Worm (Caenorhabditis elegans) whole organism, L4 larva: ENCODE data around the gene zfp-2.

ENCODE experiments used
- F10B5.3 ChIP-seq: sonication (generic microtip); optimal IDR thresholded peaks from 2 replicates; lab custom pipeline; 2016; ENCODE audit warnings: mild to moderate bottlenecking, missing genetic modification characterization, missing compliant biosample characterization
- F26F4.8 ChIP-seq: fragments of 200-800 bp; sonication (Bioruptor generic); conservative IDR thresholded peaks from 2 replicates; pipeline ENCODE4 v1.3.6; 2022; ENCODE audit warnings: missing genetic modification characterization, missing compliant biosample characterization
- F49E8.2 ChIP-seq: sonication (generic microtip); optimal IDR thresholded peaks from 2 replicates; lab custom pipeline; 2016; ENCODE audit warnings: missing compliant biosample characterization, mild to moderate bottlenecking, missing genetic modification characterization, borderline replicate concordance
- T26A8.4 ChIP-seq: fragments of 200-800 bp; sonication (Bioruptor generic); IDR thresholded peaks from 2 replicates; pipeline ENCODE4 v1.3.6; 2022; ENCODE audit warnings: missing genetic modification characterization, missing compliant biosample characterization
- Y105C5A.15 ChIP-seq: fragments of 200-800 bp; sonication (Bioruptor generic); IDR thresholded peaks from 2 replicates; pipeline ENCODE4 v1.3.6; 2022; ENCODE audit warnings: missing genetic modification characterization, missing compliant biosample characterization
- ZK546.5 ChIP-seq, 2 experiments: sonication (generic microtip); optimal IDR thresholded peaks; 2 replicates each; lab custom pipeline; 2017; ENCODE audit warnings: missing biosample characterization in 2 of 2, missing genetic modification characterization in 2 of 2
- aha-1 ChIP-seq: fragments of 150-350 bp; peaks from one replicate; lab custom pipeline; 2014; ENCODE audit warnings: missing biosample characterization, missing genetic modification characterization
- arid-1 ChIP-seq: fragments of 200-800 bp; sonication (Bioruptor generic); conservative IDR thresholded peaks from 2 replicates; pipeline ENCODE4 v1.3.6; 2022; ENCODE audit warnings: missing genetic modification reagents, missing genetic modification characterization, missing compliant biosample characterization
- attf-4 ChIP-seq: sonication (generic microtip); optimal IDR thresholded peaks from 3 replicates; lab custom pipeline; 2017; ENCODE audit warnings: missing biosample characterization, missing genetic modification characterization
- ceh-20 ChIP-seq: fragments of 200-800 bp; sonication (Bioruptor generic); IDR thresholded peaks from 2 replicates; pipeline ENCODE4 v1.3.6; 2022; ENCODE audit warnings: missing genetic modification reagents, missing genetic modification characterization, missing compliant biosample characterization
- ceh-28 ChIP-seq: fragments of 150-350 bp; optimal IDR thresholded peaks from 2 replicates; lab custom pipeline; 2014; ENCODE audit warnings: missing biosample characterization, missing genetic modification reagents, missing genetic modification characterization
- ceh-44 ChIP-seq: fragments of 200-800 bp; sonication (Bioruptor generic); IDR thresholded peaks from 2 replicates; pipeline ENCODE4 v1.3.6; 2022; ENCODE audit warnings: missing genetic modification reagents, missing genetic modification characterization, missing compliant biosample characterization
- ceh-62 ChIP-seq: sonication (generic microtip); optimal IDR thresholded peaks from 2 replicates; lab custom pipeline; 2017; ENCODE audit warnings: missing biosample characterization, missing genetic modification characterization
- ceh-82 ChIP-seq: sonication (generic microtip); optimal IDR thresholded peaks from 2 replicates; lab custom pipeline; 2017; ENCODE audit warnings: missing biosample characterization, missing genetic modification characterization
- cey-2 ChIP-seq: sonication (generic microtip); optimal IDR thresholded peaks from 3 replicates; lab custom pipeline; 2017; ENCODE audit warnings: missing genetic modification characterization, mild to moderate bottlenecking, missing compliant biosample characterization, antibody characterized with exemption, borderline replicate concordance; ENCODE audit not compliant: insufficient read depth
- daf-16 ChIP-seq, 3 experiments: sonication (generic microtip); optimal IDR thresholded peaks; 2 replicates each; lab custom pipeline; 2016 to 2017; ENCODE audit warnings: missing genetic modification characterization in 3 of 3, missing genetic modification reagents in 3 of 3, mild to moderate bottlenecking in 2 of 3, missing compliant biosample characterization in 2 of 3, missing biosample characterization in 1 of 3, moderate library complexity in 1 of 3
- daf-19 ChIP-seq: fragments of 200-800 bp; sonication (Bioruptor generic); conservative IDR thresholded peaks from 2 replicates; pipeline ENCODE4 v1.3.6; 2022; ENCODE audit warnings: missing genetic modification characterization, missing compliant biosample characterization
- daf-8 ChIP-seq: fragments of 200-800 bp; sonication (Bioruptor generic); IDR thresholded peaks from 2 replicates; pipeline ENCODE4 v1.3.6; 2022; ENCODE audit warnings: missing genetic modification characterization, missing compliant biosample characterization
- dmd-6 ChIP-seq: fragments of 200-800 bp; sonication (Bioruptor generic); IDR thresholded peaks from 2 replicates; pipeline ENCODE4 v1.3.6; 2022; ENCODE audit warnings: missing genetic modification reagents, missing genetic modification characterization, missing compliant biosample characterization
- dmd-9 ChIP-seq: fragments of 200-800 bp; sonication (Bioruptor generic); IDR thresholded peaks from 2 replicates; pipeline ENCODE4 v1.3.6; 2022; ENCODE audit warnings: missing genetic modification reagents, missing genetic modification characterization, missing compliant biosample characterization
- dpl-1 ChIP-seq: fragments of 150-350 bp; optimal IDR thresholded peaks from 2 replicates; lab custom pipeline; 2014; ENCODE audit warnings: missing biosample characterization, missing genetic modification reagents, missing genetic modification characterization
- duxl-1 ChIP-seq: sonication (generic microtip); optimal IDR thresholded peaks from 2 replicates; lab custom pipeline; 2016; ENCODE audit warnings: mild to moderate bottlenecking, missing genetic modification characterization, moderate library complexity, missing compliant biosample characterization; ENCODE audit not compliant: poor library complexity
- dve-1 ChIP-seq: sonication (generic microtip); optimal IDR thresholded peaks from 2 replicates; lab custom pipeline; 2017; ENCODE audit warnings: antibody characterized with exemption, mild to moderate bottlenecking, missing genetic modification characterization, missing compliant biosample characterization; ENCODE audit not compliant: insufficient read depth
- egl-27 ChIP-seq: sonication (generic microtip); optimal IDR thresholded peaks from 3 replicates; lab custom pipeline; 2017; ENCODE audit warnings: missing biosample characterization, missing genetic modification reagents, missing genetic modification characterization
- hif-1 ChIP-seq, 2 experiments: sonication (generic microtip); optimal IDR thresholded peaks; 2 replicates each; lab custom pipeline; 2016 to 2017; ENCODE audit warnings: missing compliant biosample characterization in 2 of 2, missing genetic modification characterization in 2 of 2, missing genetic modification reagents in 2 of 2, missing genotype in 2 of 2, mild to moderate bottlenecking in 1 of 2
- hlh-11 ChIP-seq: fragments of 200-800 bp; sonication (Bioruptor generic); optimal IDR thresholded peaks from 2 replicates; lab custom pipeline; 2018; ENCODE audit warnings: mild to moderate bottlenecking, missing genetic modification characterization, missing compliant biosample characterization
- hlh-30 ChIP-seq: sonication (generic microtip); optimal IDR thresholded peaks from 2 replicates; lab custom pipeline; 2017; ENCODE audit warnings: antibody characterized with exemption, mild to moderate bottlenecking, missing genetic modification characterization, missing compliant biosample characterization; ENCODE audit not compliant: insufficient read depth
- hmg-1.1 ChIP-seq: fragments of 200-800 bp; sonication (Bioruptor generic); IDR thresholded peaks from 2 replicates; pipeline ENCODE4 v1.3.6; 2022; ENCODE audit warnings: missing genetic modification reagents, missing genetic modification characterization, missing compliant biosample characterization
- lin-13 ChIP-seq: fragments of 150-350 bp; optimal IDR thresholded peaks from 2 replicates; lab custom pipeline; 2014; ENCODE audit warnings: missing biosample characterization, missing genetic modification reagents, missing genetic modification characterization
- lin-29 ChIP-seq: fragments of 200-800 bp; sonication (Bioruptor generic); IDR thresholded peaks from 2 replicates; pipeline ENCODE4 v1.3.6; 2022; ENCODE audit warnings: missing genetic modification reagents, missing genetic modification characterization, missing compliant biosample characterization
- lsy-2 ChIP-seq, 2 experiments: fragments of 150-350 bp in 1 of 2; sonication (generic microtip) in 1 of 2; optimal IDR thresholded peaks; 2 replicates each; lab custom pipeline; 2014 to 2017; ENCODE audit warnings: missing biosample characterization in 2 of 2, missing genetic modification characterization in 2 of 2
- madf-9 ChIP-seq: fragments of 200-800 bp; sonication (Bioruptor generic); conservative IDR thresholded peaks from 2 replicates; pipeline ENCODE4 v1.3.6; 2022; ENCODE audit warnings: missing genetic modification reagents, missing genetic modification characterization, missing compliant biosample characterization
- mdl-1 ChIP-seq, 2 experiments: fragments of 150-350 bp in 1 of 2; sonication (generic microtip) in 1 of 2; optimal IDR thresholded peaks; 2 replicates each; lab custom pipeline; 2014 to 2017; ENCODE audit warnings: missing biosample characterization in 2 of 2, missing genetic modification characterization in 2 of 2
- mdt-29 ChIP-seq: fragments of 200-800 bp; sonication (Bioruptor generic); IDR thresholded peaks from 2 replicates; pipeline ENCODE4 v1.3.6; 2022; ENCODE audit warnings: missing genetic modification reagents, missing genetic modification characterization, missing compliant biosample characterization
- mep-1 ChIP-seq: fragments of 150-350 bp; sonication (generic microtip); optimal IDR thresholded peaks from 3 replicates; lab custom pipeline; 2014; ENCODE audit warnings: missing biosample characterization, missing genetic modification characterization
- mxl-3 ChIP-seq: fragments of 200-800 bp; sonication (Bioruptor generic); optimal IDR thresholded peaks from 2 replicates; lab custom pipeline; 2018; ENCODE audit warnings: mild to moderate bottlenecking, missing genetic modification characterization, missing compliant biosample characterization
- nhr-11 ChIP-seq: fragments of 150-350 bp; optimal IDR thresholded peaks from 2 replicates; lab custom pipeline; 2014; ENCODE audit warnings: missing biosample characterization, missing genetic modification characterization
- nhr-237 ChIP-seq: sonication (generic microtip); optimal IDR thresholded peaks from 2 replicates; lab custom pipeline; 2017; ENCODE audit warnings: missing biosample characterization, missing genetic modification characterization
- nhr-25 ChIP-seq: sonication (generic microtip); optimal IDR thresholded peaks from 2 replicates; lab custom pipeline; 2017; ENCODE audit warnings: missing genetic modification characterization, mild to moderate bottlenecking, missing compliant biosample characterization, antibody characterized with exemption, moderate library complexity, borderline replicate concordance; ENCODE audit not compliant: insufficient read depth
- nhr-28 ChIP-seq: fragments of 150-350 bp; optimal IDR thresholded peaks from 2 replicates; lab custom pipeline; 2014; ENCODE audit warnings: missing biosample characterization, missing genetic modification characterization
- nhr-41 ChIP-seq: fragments of 200-800 bp; sonication (Bioruptor generic); IDR thresholded peaks from 2 replicates; pipeline ENCODE4 v1.3.6; 2022; ENCODE audit warnings: missing genetic modification reagents, missing genetic modification characterization, missing compliant biosample characterization
- rbr-2 ChIP-seq: sonication (generic microtip); optimal IDR thresholded peaks from 2 replicates; lab custom pipeline; 2016; ENCODE audit warnings: missing genotype, missing genetic modification characterization, missing compliant biosample characterization
- saeg-2 ChIP-seq: fragments of 200-800 bp; sonication (Bioruptor generic); IDR thresholded peaks from 2 replicates; pipeline ENCODE4 v1.3.6; 2022; ENCODE audit warnings: missing genetic modification reagents, missing genetic modification characterization, missing compliant biosample characterization
- snpc-1.2 ChIP-seq: fragments of 200-800 bp; sonication (Bioruptor generic); IDR thresholded peaks from 2 replicates; pipeline ENCODE4 v1.3.6; 2022; ENCODE audit warnings: missing genetic modification reagents, missing genetic modification characterization, missing compliant biosample characterization
- unc-130 ChIP-seq: sonication (generic microtip); optimal IDR thresholded peaks from 2 replicates; lab custom pipeline; 2016; ENCODE audit warnings: missing genetic modification reagents, missing genetic modification characterization, missing compliant biosample characterization
- unc-62 ChIP-seq, 3 experiments: fragments of 150-350 bp in 1 of 3; sonication (generic microtip); optimal IDR thresholded peaks in 2 of 3; peaks in 1 of 3; 1 replicate in 1 of 3; 2 replicates in 2 of 3; lab custom pipeline; 2014 to 2017; ENCODE audit warnings: missing biosample characterization in 3 of 3, missing genetic modification characterization in 3 of 3, missing genetic modification reagents in 3 of 3, missing genotype in 1 of 3
- zag-1 ChIP-seq: fragments of 150-350 bp; optimal IDR thresholded peaks from 2 replicates; lab custom pipeline; 2014; ENCODE audit warnings: missing biosample characterization, missing genetic modification characterization
- zip-2 ChIP-seq: fragments of 150-350 bp; optimal IDR thresholded peaks from 2 replicates; lab custom pipeline; 2014; ENCODE audit warnings: missing biosample characterization, missing genetic modification characterization

zfp-2 gene

DNA sequence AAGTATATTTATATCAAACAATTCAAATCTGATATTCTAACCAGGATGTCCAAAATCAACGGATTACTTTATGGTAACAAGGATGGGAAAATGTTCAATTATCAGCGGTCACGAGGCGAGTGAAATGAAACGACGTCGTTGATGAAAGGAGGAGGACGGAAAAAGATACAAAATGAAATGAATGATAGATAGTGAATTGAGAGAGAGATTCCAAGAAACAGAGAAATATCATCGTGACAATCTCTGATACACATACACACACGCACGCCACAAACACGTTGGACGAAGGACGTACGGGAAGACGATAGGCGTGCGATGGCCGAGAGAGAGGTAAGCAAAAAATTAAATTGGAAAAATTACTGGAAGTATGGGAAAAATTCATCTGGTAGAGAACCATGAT lies 43.6 kb downstream of the zfp-2 start (continued):
- TF ChIP-seq nhr-28 (tag; lab: Kevin White, UChicago) (peak; percentile 91), snpc-1.2 (no peak), saeg-2 (GFP tag; lab: Robert Waterston, UW) (0 out of 2 replicates have a peak, but pooled peaks have one; percentile 18), ceh-20 (GFP tag; lab: Robert Waterston, UW) (0 out of 2 replicates have a peak, but pooled peaks have one; percentile 47), ceh-82 (no peak), zag-1 (tag; lab: Kevin White, UChicago) (no peak), nhr-41 (no peak), F26F4.8 (GFP tag; lab: Robert Waterston, UW) (no peak), ceh-28 (tag; lab: Kevin White, UChicago) (no peak), Y105C5A.15 (GFP tag; lab: Robert Waterston, UW) (no peak), attf-4 (tag; lab: Kevin White, UChicago) (no peak), mdl-1 (tag; optimal IDR thresholded peaks at IDR 0.05; lab: Kevin White, UChicago) (peak; percentile 50 to 96), mdt-29 (GFP tag; lab: Robert Waterston, UW) (no peak), dmd-6 (GFP tag; lab: Robert Waterston, UW) (peak; percentile 94), F49E8.2 (tag; lab: Kevin White, UChicago) (no peak), nhr-25 (tag; lab: Kevin White, UChicago) (peak; percentile 29), daf-8 (no peak), ceh-44 (no peak), rbr-2 (peak; percentile 29), T26A8.4 (GFP tag; lab: Robert Waterston, UW) (no peak), dpl-1 (peak; percentile 8), ceh-62 (tag; lab: Kevin White, UChicago) (no peak), unc-62 (GFP tag; optimal IDR thresholded peaks at IDR 0.05 in 1 of 2; lab: Kevin White, UChicago) (peak in 1 of 2 experiments; percentile 100), unc-62 (tag; optimal IDR thresholded peaks at IDR 0.05; lab: Kevin White, UChicago) (no peak), daf-16 (GFP tag; optimal IDR thresholded peaks at IDR 0.05; lab: Kevin White, UChicago) (no peak), daf-16 (tag; optimal IDR thresholded peaks at IDR 0.05; lab: Kevin White, UChicago) (peak; percentile 82), arid-1 (GFP tag; lab: Robert Waterston, UW) (no peak), lin-13 (peak; percentile 35), egl-27 (tag; lab: Kevin White, UChicago) (no peak), ZK546.5 (tag; optimal IDR thresholded peaks at IDR 0.05; lab: Kevin White, UChicago) (no peak), mxl-3 (GFP tag; lab: Kevin White, UChicago) (peak; percentile 100), hif-1 (tag; optimal IDR thresholded peaks at IDR 0.05; lab: Kevin White, UChicago) (peak in 1 of 2 experiments; percentile 37), lsy-2 (tag; optimal IDR thresholded peaks at IDR 0.05; lab: Kevin White, UChicago) (peak in 1 of 2 experiments; percentile 60), unc-130 (GFP tag; lab: Kevin White, UChicago) (no peak), nhr-237 (tag; lab: Kevin White, UChicago) (no peak), nhr-11 (peak; percentile 96)

DNA sequence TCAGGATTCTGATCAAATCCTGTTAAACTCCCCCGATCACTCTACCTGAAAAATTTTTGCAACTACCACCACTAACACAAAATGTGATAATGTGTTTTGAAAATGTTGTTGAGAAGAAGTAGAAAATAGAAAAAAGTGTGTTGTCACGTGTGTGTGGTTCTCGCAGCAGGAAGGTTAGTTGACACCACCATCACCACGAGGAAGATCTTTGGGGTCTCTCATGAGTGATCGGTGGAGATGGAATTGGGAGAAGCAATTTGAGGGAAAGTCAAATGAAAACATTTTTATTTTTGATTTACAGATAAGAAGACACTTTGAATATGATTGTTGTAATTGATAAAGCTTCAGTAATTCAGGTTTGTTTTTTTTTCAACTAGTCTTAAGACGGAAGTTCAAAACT lies 44.2 kb downstream of the zfp-2 start:
- TF ChIP-seq mxl-3 (GFP tag; lab: Kevin White, UChicago) (peak; percentile 32), aha-1 (tag; lab: Kevin White, UChicago) (peak; percentile 94), madf-9 (GFP tag; lab: Robert Waterston, UW) (no peak), lin-29 (GFP tag; lab: Robert Waterston, UW) (no peak), cey-2 (tag; lab: Kevin White, UChicago) (peak; percentile 35), F10B5.3 (no peak), dve-1 (tag; lab: Kevin White, UChicago) (peak; percentile 79), duxl-1 (tag; lab: Kevin White, UChicago) (no peak), mdt-29 (GFP tag; lab: Robert Waterston, UW) (no peak), dmd-9 (GFP tag; lab: Robert Waterston, UW) (no peak), dmd-6 (GFP tag; lab: Robert Waterston, UW) (peak; percentile 69), nhr-28 (tag; lab: Kevin White, UChicago) (peak; percentile 66), hmg-1.1 (GFP tag; lab: Robert Waterston, UW) (no peak), hlh-30 (tag; lab: Kevin White, UChicago) (peak; percentile 96), mdl-1 (tag; optimal IDR thresholded peaks at IDR 0.05; lab: Kevin White, UChicago) (peak; percentile 79 to 83), hlh-11 (peak; percentile 77), hif-1 (tag; optimal IDR thresholded peaks at IDR 0.05; lab: Kevin White, UChicago) (peak in 1 of 2 experiments; percentile 42), mep-1 (tag; lab: Kevin White, UChicago) (peak; percentile 49), daf-16 (GFP tag; optimal IDR thresholded peaks at IDR 0.05; lab: Kevin White, UChicago) (peak in 1 of 2 experiments; percentile 83), daf-16 (tag; optimal IDR thresholded peaks at IDR 0.05; lab: Kevin White, UChicago) (peak; percentile 62), daf-19 (GFP tag; lab: Robert Waterston, UW) (no peak), nhr-11 (peak; percentile 82), zip-2 (tag; lab: Kevin White, UChicago) (no peak)
